Worm (Caenorhabditis elegans) whole organism, L4 larva: ENCODE results near the gene D1005.4.

Experiments used
- R02D3.7 ChIP-seq: fragments of 150-350 bp; sonication (generic microtip); optimal IDR thresholded peaks from 3 replicates; lab custom pipeline; 2014; ENCODE audit warnings: missing biosample characterization, missing genetic modification characterization
- T26A8.4 ChIP-seq: fragments of 200-800 bp; sonication (Bioruptor generic); IDR thresholded peaks from 2 replicates; pipeline ENCODE4 v1.3.6; 2022; ENCODE audit warnings: missing genetic modification characterization, missing compliant biosample characterization
- Y105C5A.15 ChIP-seq: fragments of 200-800 bp; sonication (Bioruptor generic); IDR thresholded peaks from 2 replicates; pipeline ENCODE4 v1.3.6; 2022; ENCODE audit warnings: missing genetic modification characterization, missing compliant biosample characterization
- Y75B8A.6 ChIP-seq: fragments of 200-800 bp; sonication (Bioruptor generic); IDR thresholded peaks from 2 replicates; pipeline ENCODE4 v1.3.6; 2022; ENCODE audit warnings: missing genetic modification reagents, missing genetic modification characterization, missing compliant biosample characterization
- ZK337.2 ChIP-seq: fragments of 200-800 bp; sonication (Bioruptor generic); IDR thresholded peaks from 2 replicates; pipeline ENCODE4 v1.3.6; 2022; ENCODE audit warnings: missing genetic modification reagents, missing genetic modification characterization, missing compliant biosample characterization
- arid-1 ChIP-seq: fragments of 200-800 bp; sonication (Bioruptor generic); conservative IDR thresholded peaks from 2 replicates; pipeline ENCODE4 v1.3.6; 2022; ENCODE audit warnings: missing genetic modification reagents, missing genetic modification characterization, missing compliant biosample characterization
- ceh-20 ChIP-seq: fragments of 200-800 bp; sonication (Bioruptor generic); IDR thresholded peaks from 2 replicates; pipeline ENCODE4 v1.3.6; 2022; ENCODE audit warnings: missing genetic modification reagents, missing genetic modification characterization, missing compliant biosample characterization
- ceh-62 ChIP-seq: sonication (generic microtip); optimal IDR thresholded peaks from 2 replicates; lab custom pipeline; 2017; ENCODE audit warnings: missing biosample characterization, missing genetic modification characterization
- daf-12 ChIP-seq: fragments of 150-350 bp; optimal IDR thresholded peaks from 2 replicates; lab custom pipeline; 2014; ENCODE audit warnings: missing biosample characterization, missing genetic modification reagents, missing genetic modification characterization
- daf-16 ChIP-seq, 3 experiments: sonication (generic microtip); optimal IDR thresholded peaks; 2 replicates each; lab custom pipeline; 2016 to 2017; ENCODE audit warnings: missing genetic modification characterization in 3 of 3, missing genetic modification reagents in 3 of 3, mild to moderate bottlenecking in 2 of 3, missing compliant biosample characterization in 2 of 3, missing biosample characterization in 1 of 3, moderate library complexity in 1 of 3
- daf-8 ChIP-seq: fragments of 200-800 bp; sonication (Bioruptor generic); IDR thresholded peaks from 2 replicates; pipeline ENCODE4 v1.3.6; 2022; ENCODE audit warnings: missing genetic modification characterization, missing compliant biosample characterization
- dmd-6 ChIP-seq: fragments of 200-800 bp; sonication (Bioruptor generic); IDR thresholded peaks from 2 replicates; pipeline ENCODE4 v1.3.6; 2022; ENCODE audit warnings: missing genetic modification reagents, missing genetic modification characterization, missing compliant biosample characterization
- dmd-8 ChIP-seq: fragments of 200-800 bp; sonication (Bioruptor generic); IDR thresholded peaks from 2 replicates; pipeline ENCODE4 v1.3.6; 2022; ENCODE audit warnings: missing genetic modification characterization, missing compliant biosample characterization
- dve-1 ChIP-seq: sonication (generic microtip); optimal IDR thresholded peaks from 2 replicates; lab custom pipeline; 2017; ENCODE audit warnings: antibody characterized with exemption, mild to moderate bottlenecking, missing genetic modification characterization, missing compliant biosample characterization; ENCODE audit not compliant: insufficient read depth
- egl-27 ChIP-seq: sonication (generic microtip); optimal IDR thresholded peaks from 3 replicates; lab custom pipeline; 2017; ENCODE audit warnings: missing biosample characterization, missing genetic modification reagents, missing genetic modification characterization
- egl-43 ChIP-seq: fragments of 200-800 bp; sonication (Bioruptor generic); IDR thresholded peaks from 2 replicates; pipeline ENCODE4 v1.3.6; 2022; ENCODE audit warnings: missing genetic modification reagents, missing genetic modification characterization, missing compliant biosample characterization
- lin-39 ChIP-seq: fragments of 150-350 bp; optimal IDR thresholded peaks from 2 replicates; lab custom pipeline; 2014; ENCODE audit warnings: missing biosample characterization, missing genetic modification reagents, missing genetic modification characterization
- mdt-29 ChIP-seq: fragments of 200-800 bp; sonication (Bioruptor generic); IDR thresholded peaks from 2 replicates; pipeline ENCODE4 v1.3.6; 2022; ENCODE audit warnings: missing genetic modification reagents, missing genetic modification characterization, missing compliant biosample characterization
- mep-1 ChIP-seq: fragments of 150-350 bp; sonication (generic microtip); optimal IDR thresholded peaks from 3 replicates; lab custom pipeline; 2014; ENCODE audit warnings: missing biosample characterization, missing genetic modification characterization
- nhr-10 ChIP-seq: fragments of 150-350 bp; optimal IDR thresholded peaks from 2 replicates; lab custom pipeline; 2014; ENCODE audit warnings: missing biosample characterization, missing genetic modification characterization
- nhr-11 ChIP-seq: fragments of 150-350 bp; optimal IDR thresholded peaks from 2 replicates; lab custom pipeline; 2014; ENCODE audit warnings: missing biosample characterization, missing genetic modification characterization
- nhr-111 ChIP-seq: fragments of 200-800 bp; sonication (Bioruptor generic); optimal IDR thresholded peaks from 2 replicates; lab custom pipeline; 2018; ENCODE audit warnings: mild to moderate bottlenecking, missing genetic modification characterization, missing compliant biosample characterization
- nhr-25 ChIP-seq: sonication (generic microtip); optimal IDR thresholded peaks from 2 replicates; lab custom pipeline; 2017; ENCODE audit warnings: missing genetic modification characterization, mild to moderate bottlenecking, missing compliant biosample characterization, antibody characterized with exemption, moderate library complexity, borderline replicate concordance; ENCODE audit not compliant: insufficient read depth
- nhr-42 ChIP-seq: fragments of 200-800 bp; sonication (Bioruptor generic); IDR thresholded peaks from 2 replicates; pipeline ENCODE4 v1.3.6; 2022; ENCODE audit warnings: missing genetic modification characterization, missing compliant biosample characterization
- nhr-77 ChIP-seq: fragments of 150-350 bp; optimal IDR thresholded peaks from 2 replicates; lab custom pipeline; 2014; ENCODE audit warnings: missing biosample characterization, missing genetic modification characterization
- php-3 ChIP-seq: fragments of 200-800 bp; sonication (Bioruptor generic); IDR thresholded peaks from 2 replicates; pipeline ENCODE4 v1.3.6; 2022; ENCODE audit warnings: missing genetic modification reagents, missing genetic modification characterization, missing compliant biosample characterization
- sdz-12 ChIP-seq: fragments of 200-800 bp; sonication (Bioruptor generic); optimal IDR thresholded peaks from 2 replicates; lab custom pipeline; 2018; ENCODE audit warnings: mild to moderate bottlenecking, missing genetic modification characterization, missing compliant biosample characterization
- set-16 ChIP-seq: fragments of 200-800 bp; sonication (Bioruptor generic); IDR thresholded peaks from 2 replicates; pipeline ENCODE4 v1.3.6; 2022; ENCODE audit warnings: missing genetic modification reagents, missing genetic modification characterization, missing compliant biosample characterization
- snpc-1.2 ChIP-seq: fragments of 200-800 bp; sonication (Bioruptor generic); IDR thresholded peaks from 2 replicates; pipeline ENCODE4 v1.3.6; 2022; ENCODE audit warnings: missing genetic modification reagents, missing genetic modification characterization, missing compliant biosample characterization
- tra-1 ChIP-seq: fragments of 200-800 bp; sonication (Bioruptor generic); IDR thresholded peaks from 2 replicates; pipeline ENCODE4 v1.3.6; 2022; ENCODE audit warnings: missing genetic modification reagents, missing genetic modification characterization, missing compliant biosample characterization
- unc-39 ChIP-seq: sonication (generic microtip); optimal IDR thresholded peaks from 2 replicates; lab custom pipeline; 2017; ENCODE audit warnings: missing biosample characterization, missing genetic modification characterization
- unc-62 ChIP-seq, 3 experiments: fragments of 150-350 bp in 1 of 3; sonication (generic microtip); optimal IDR thresholded peaks in 2 of 3; peaks in 1 of 3; 1 replicate in 1 of 3; 2 replicates in 2 of 3; lab custom pipeline; 2014 to 2017; ENCODE audit warnings: missing biosample characterization in 3 of 3, missing genetic modification characterization in 3 of 3, missing genetic modification reagents in 3 of 3, missing genotype in 1 of 3
- vab-7 ChIP-seq: fragments of 200-800 bp; sonication (Bioruptor generic); IDR thresholded peaks from 2 replicates; pipeline ENCODE4 v1.3.6; 2022; ENCODE audit warnings: missing genetic modification reagents, missing genetic modification characterization, missing compliant biosample characterization
- zfp-3 ChIP-seq: fragments of 200-800 bp; sonication (Bioruptor generic); conservative IDR thresholded peaks from 2 replicates; pipeline ENCODE4 v1.3.6; 2022; ENCODE audit warnings: missing genetic modification reagents, missing genetic modification characterization, missing compliant biosample characterization

Gene D1005.4

ce11 chrX:1503698-1504501, 18.3 kb upstream of the D1005.4 start (continued):
- 0 out of 2 replicates have a peak, but pooled peaks have one; percentile 8 for TF ChIP-seq ceh-20
- no peak for TF ChIP-seq Y105C5A.15 (GFP tag; lab: Robert Waterston, UW)
- 0 out of 2 replicates have a peak, but pooled peaks have one; percentile 3 for TF ChIP-seq vab-7
- TF ChIP-seq nhr-111 (GFP tag; lab: Kevin White, UChicago): peak; percentile 52
- no peak for TF ChIP-seq nhr-11
- no peak for TF ChIP-seq R02D3.7 (tag; lab: Kevin White, UChicago)
- TF ChIP-seq ceh-62 (tag; lab: Kevin White, UChicago): no peak
- TF ChIP-seq mep-1 (tag; lab: Kevin White, UChicago): peak; percentile 77
- TF ChIP-seq nhr-42 (GFP tag; lab: Robert Waterston, UW): peak; percentile 70; the same call in 1 of the 2 replicates
- TF ChIP-seq ZK337.2 (GFP tag; lab: Robert Waterston, UW): no peak
- peak; percentile 82 for TF ChIP-seq sdz-12 (GFP tag; lab: Kevin White, UChicago)
- peak in 1 of 2 experiments; percentile 11 for TF ChIP-seq daf-16 (GFP tag; optimal IDR thresholded peaks at IDR 0.05; lab: Kevin White, UChicago)
- TF ChIP-seq daf-16 (tag; optimal IDR thresholded peaks at IDR 0.05; lab: Kevin White, UChicago): peak; percentile 53
- TF ChIP-seq php-3 (GFP tag; lab: Robert Waterston, UW): peak; percentile 78
- TF ChIP-seq zfp-3 (GFP tag; lab: Robert Waterston, UW): peak; percentile 91
- peak; percentile 51 for TF ChIP-seq lin-39 (tag; lab: Kevin White, UChicago)
- peak; percentile 37; the same call in 1 of the 2 replicates for TF ChIP-seq dmd-6 (GFP tag; lab: Robert Waterston, UW)
- TF ChIP-seq nhr-77: peak; percentile 97
- peak; percentile 84 for TF ChIP-seq nhr-10 (tag; lab: Kevin White, UChicago)
- no peak for TF ChIP-seq daf-8 (GFP tag; lab: Robert Waterston, UW)
- peak; percentile 65 for TF ChIP-seq dve-1 (tag; lab: Kevin White, UChicago)
- TF ChIP-seq tra-1: no peak
- peak; percentile 84 for TF ChIP-seq T26A8.4 (GFP tag; lab: Robert Waterston, UW)
- peak; percentile 88; the same call in 1 of the 2 replicates for TF ChIP-seq Y75B8A.6
- peak; percentile 72 for TF ChIP-seq mdt-29
- no peak for TF ChIP-seq snpc-1.2 (GFP tag; lab: Robert Waterston, UW)

- no peak for TF ChIP-seq dmd-8 (GFP tag; lab: Robert Waterston, UW)
- no peak for TF ChIP-seq nhr-25 (tag; lab: Kevin White, UChicago)
- no peak for TF ChIP-seq egl-27 (tag; lab: Kevin White, UChicago)
- TF ChIP-seq daf-12 (tag; lab: Kevin White, UChicago): no peak
- TF ChIP-seq egl-43 (GFP tag; lab: Robert Waterston, UW): 0 out of 2 replicates have a peak, but pooled peaks have one; percentile 50
- TF ChIP-seq set-16 (GFP tag; lab: Robert Waterston, UW): peak; percentile 61
- no peak for TF ChIP-seq mdt-29
- no peak for TF ChIP-seq arid-1
- TF ChIP-seq unc-62 (GFP tag; optimal IDR thresholded peaks at IDR 0.05 in 1 of 2; lab: Kevin White, UChicago): no peak
- TF ChIP-seq unc-62 (tag; optimal IDR thresholded peaks at IDR 0.05; lab: Kevin White, UChicago): no peak
- TF ChIP-seq unc-39 (tag; lab: Kevin White, UChicago): no peak
- TF ChIP-seq ceh-62 (tag; lab: Kevin White, UChicago): no peak
- TF ChIP-seq, all 104 proteins: peak for 2
Observed at ce11 chrX:1502914-1503313, 17.3 kb upstream of the D1005.4 start.

- TF ChIP-seq unc-62 (GFP tag; optimal IDR thresholded peaks at IDR 0.05 in 1 of 2; lab: Kevin White, UChicago) (peak in 1 of 2 experiments; percentile 48), unc-62 (tag; optimal IDR thresholded peaks at IDR 0.05; lab: Kevin White, UChicago) (no peak), R02D3.7 (tag; lab: Kevin White, UChicago) (no peak)
Observed at ce11 chrX:1502490-1502889, 16.9 kb upstream of the D1005.4 start, which contains the start of gene F09E10.1. Gene F09E10.1, plus strand, starts transcription at chrX:1502790.
